Fruit fly (Drosophila melanogaster): ENCODE measurements around the gene Lsd-1.

Gene Lsd-1

dm6 chr3R:23790483-23791175, 27.0 kb downstream of the Lsd-1 start:
- TF ChIP-seq Clk (GFP tag; optimal IDR thresholded peaks at IDR 0.05) (no peak), Mnt (GFP tag; optimal IDR thresholded peaks at IDR 0.05) (no peak), toe (GFP tag; optimal IDR thresholded peaks at IDR 0.05) (no peak), tj (GFP tag; optimal IDR thresholded peaks at IDR 0.05) (no peak), cic (GFP tag; optimal IDR thresholded peaks at IDR 0.05) (no peak), CG5204 (GFP tag; optimal IDR thresholded peaks at IDR 0.05) (no peak), CG7045 (GFP tag; optimal IDR thresholded peaks at IDR 0.05) (no peak), bab1 (GFP tag; optimal IDR thresholded peaks at IDR 0.05) (no peak), CG14711 (tag; optimal IDR thresholded peaks at IDR 0.05) (no peak)

dm6 chr3R:23791491-23791890, 27.8 kb downstream of the Lsd-1 start:
- TF ChIP-seq CG7101 (tag; optimal IDR thresholded peaks at IDR 0.05) (no peak), CG12768 (GFP tag; optimal IDR thresholded peaks at IDR 0.05) (no peak), pad (GFP tag; optimal IDR thresholded peaks at IDR 0.05) (no peak), CG1620 (GFP tag; optimal IDR thresholded peaks at IDR 0.05) (no peak), CG11617 (GFP tag; optimal IDR thresholded peaks at IDR 0.05) (no peak), Mnt (GFP tag; optimal IDR thresholded peaks at IDR 0.05) (no peak), ovo (GFP tag; optimal IDR thresholded peaks at IDR 0.05) (no peak), cic (GFP tag; optimal IDR thresholded peaks at IDR 0.05) (no peak), tj (GFP tag; optimal IDR thresholded peaks at IDR 0.05) (no peak), CG7045 (GFP tag; optimal IDR thresholded peaks at IDR 0.05) (no peak), toe (GFP tag; optimal IDR thresholded peaks at IDR 0.05) (no peak), kay (GFP tag; ENCODE audit: borderline replicate concordance) (no peak), Crg-1 (GFP tag; optimal IDR thresholded peaks at IDR 0.05) (no peak), CG33017 (tag; optimal IDR thresholded peaks at IDR 0.05) (no peak), CG14711 (tag; optimal IDR thresholded peaks at IDR 0.05) (no peak)

dm6 chr3R:23803668-23804067, 40.0 kb downstream of the Lsd-1 start, which contains the start of gene CG34355:
Gene CG34355, plus strand, starts transcription at chr3R:23803859.
- TF ChIP-seq ovo (GFP tag; optimal IDR thresholded peaks at IDR 0.05) (no peak), CG14711 (tag; optimal IDR thresholded peaks at IDR 0.05) (no peak), CG7045 (GFP tag; optimal IDR thresholded peaks at IDR 0.05) (no peak), CG33017 (tag; optimal IDR thresholded peaks at IDR 0.05) (no peak), CG11617 (GFP tag; optimal IDR thresholded peaks at IDR 0.05) (peak; percentile 3)

Data from whole organism, adult.